ENCODE assay signal across 2 fruit fly cellular contexts in genomic region chrX:20467155-20467554, dm6.
A peak's percentile ranks its signal among the peaks of the same experiment; 100 is the strongest.
TF ChIP-seq lines count a peak whose summit lies in the region.

Gene GstT3, plus strand, starts transcription at chrX:20467455.

- no peak for TF ChIP-seq CTCF in whole organism, embryonic (GFP tag; optimal IDR thresholded peaks at IDR 0.05; lab: Kevin White, UChicago)

TF ChIP-seq in whole organism, embryonic, 481 proteins besides CTCF, POLR2A, EP300 and RAD21:
- TF ChIP-seq CG4617 (GFP tag; optimal IDR thresholded peaks at IDR 0.05; lab: Kevin White, UChicago; ENCODE audit: borderline replicate concordance) (no peak), bab2 (GFP tag; optimal IDR thresholded peaks at IDR 0.05; lab: Kevin White, UChicago) (no peak), Oli (tag; optimal IDR thresholded peaks at IDR 0.05; lab: Kevin White, UChicago) (no peak), CG2129 (GFP tag; IDR thresholded peaks at IDR 0.05; lab: Robert Waterston, UW; ENCODE audit: partially characterized antibody) (no peak), CG4404 (GFP tag; IDR thresholded peaks at IDR 0.05; lab: Robert Waterston, UW) (no peak), CG12391 (tag; optimal IDR thresholded peaks at IDR 0.05; lab: Kevin White, UChicago) (no peak), Camta (GFP tag; optimal IDR thresholded peaks at IDR 0.05; lab: Kevin White, UChicago) (no peak), mam (GFP tag; optimal IDR thresholded peaks at IDR 0.05; lab: Kevin White, UChicago) (no peak), wdn (GFP tag; IDR thresholded peaks at IDR 0.05; lab: Robert Waterston, UW) (no peak), Dad (GFP tag; optimal IDR thresholded peaks at IDR 0.05; lab: Kevin White, UChicago) (no peak), pzg (GFP tag; optimal IDR thresholded peaks at IDR 0.05; lab: Kevin White, UChicago) (no peak), Med (GFP tag; lab: Kevin White, UChicago) (peak; percentile 8), Ets65A (GFP tag; lab: Kevin White, UChicago) (peak; percentile 68), lmd (GFP tag; IDR thresholded peaks at IDR 0.05; lab: Robert Waterston, UW) (no peak), Taf1 (GFP tag; IDR thresholded peaks at IDR 0.05; lab: Robert Waterston, UW) (no peak), CG4282 (GFP tag; optimal IDR thresholded peaks at IDR 0.05; lab: Kevin White, UChicago) (no peak)

TF ChIP-seq in whole organism, prepupa, 60 proteins besides CTCF, POLR2A, EP300 and RAD21:
- no peak for TF ChIP-seq CG9139 (GFP tag; optimal IDR thresholded peaks at IDR 0.05; lab: Kevin White, UChicago)
- TF ChIP-seq CG31627 (GFP tag; optimal IDR thresholded peaks at IDR 0.05; lab: Kevin White, UChicago), result no peak
- peak; percentile 13 for TF ChIP-seq Eip78C (GFP tag; lab: Kevin White, UChicago)
- TF ChIP-seq svp (GFP tag; lab: Kevin White, UChicago), result peak; percentile 30
